Worm (Caenorhabditis elegans) whole organism, midembryonic: ENCODE data around the gene sta-1.
"Not testable (repeated sequence)": the region's sequence is repeated elsewhere in the genome, so short reads cannot be mapped to it uniquely, and the experiment has no call there.

Experiments
- flt-1 ChIP-seq: fragments of 200-800 bp; sonication (Bioruptor generic); IDR thresholded peaks from 2 replicates; pipeline ENCODE4 v1.3.6; 2022; ENCODE audit warnings: missing genetic modification characterization, missing compliant biosample characterization
- med-1 ChIP-seq: sonication (generic microtip); optimal IDR thresholded peaks from 2 replicates; lab custom pipeline; 2017; ENCODE audit warnings: missing genetic modification characterization, mild to moderate bottlenecking, missing compliant biosample characterization, antibody characterized with exemption, missing genetic modification reagents; ENCODE audit not compliant: insufficient read depth
- ref-1 ChIP-seq: fragments of 200-800 bp; sonication (Bioruptor generic); conservative IDR thresholded peaks from 2 replicates; pipeline ENCODE4 v1.3.6; 2022; ENCODE audit warnings: missing genetic modification reagents, missing genetic modification characterization, missing compliant biosample characterization

ce11 chrIV:16655783-16656182 is 8.3 kb upstream of the sta-1 start, which contains the start of gene set-26:
- not testable (repeated sequence) for TF ChIP-seq flt-1 (GFP tag; lab: Robert Waterston, UW); med-1; ref-1
